Worm (Caenorhabditis elegans) whole organism, young adult: Measurements from ENCODE around the gene C14A4.7.
A peak's percentile ranks its signal among the peaks of the same experiment; 100 is the strongest.

Experiments used
- B0261.1 ChIP-seq: sonication (generic microtip); optimal IDR thresholded peaks from 2 replicates; lab custom pipeline; 2016; ENCODE audit warnings: mild to moderate bottlenecking, missing genetic modification characterization, moderate library complexity, missing compliant biosample characterization
- B0336.3 ChIP-seq: fragments of 200-800 bp; sonication (Bioruptor generic); IDR thresholded peaks from 2 replicates; pipeline ENCODE4 v1.3.6; 2022; ENCODE audit warnings: missing genetic modification characterization, missing compliant biosample characterization
- C06A6.2 ChIP-seq: fragments of 200-800 bp; sonication (Bioruptor generic); conservative IDR thresholded peaks from 2 replicates; pipeline ENCODE4 v1.3.6; 2022; ENCODE audit warnings: missing genetic modification characterization, missing compliant biosample characterization
- F22D6.2 ChIP-seq: sonication (generic microtip); optimal IDR thresholded peaks from 2 replicates; lab custom pipeline; 2016; ENCODE audit warnings: mild to moderate bottlenecking, missing genetic modification characterization, missing compliant biosample characterization
- F49E8.2 ChIP-seq: sonication (generic microtip); optimal IDR thresholded peaks from 3 replicates; lab custom pipeline; 2017; ENCODE audit warnings: missing genetic modification characterization, mild to moderate bottlenecking, missing compliant biosample characterization, antibody characterized with exemption, moderate library complexity; ENCODE audit not compliant: insufficient read depth
- F55B11.4 ChIP-seq: sonication (generic microtip); optimal IDR thresholded peaks from 2 replicates; lab custom pipeline; 2016; ENCODE audit warnings: missing compliant biosample characterization, missing genetic modification characterization, borderline replicate concordance; ENCODE audit not compliant: insufficient read depth
- F57C9.4 ChIP-seq: sonication (generic microtip); optimal IDR thresholded peaks from 2 replicates; lab custom pipeline; 2017; ENCODE audit warnings: mild to moderate bottlenecking, missing genetic modification characterization, missing compliant biosample characterization
- K11D2.4 ChIP-seq: fragments of 200-800 bp; sonication (Bioruptor generic); IDR thresholded peaks from 2 replicates; pipeline ENCODE4 v1.3.6; 2022; ENCODE audit warnings: missing genetic modification reagents, missing genetic modification characterization, missing compliant biosample characterization
- K12H6.12 ChIP-seq: fragments of 200-800 bp; sonication (Bioruptor generic); optimal IDR thresholded peaks from 2 replicates; lab custom pipeline; 2018; ENCODE audit warnings: mild to moderate bottlenecking, missing genetic modification characterization, missing compliant biosample characterization
- Y53G8AR.9 ChIP-seq: fragments of 200-800 bp; sonication (Bioruptor generic); conservative IDR thresholded peaks from 2 replicates; pipeline ENCODE4 v1.3.6; 2022; ENCODE audit warnings: missing genetic modification reagents, missing genetic modification characterization, missing compliant biosample characterization
- ama-1 ChIP-seq, 3 experiments: fragments of 150-350 bp in 1 of 3; sonication (generic microtip) in 2 of 3; optimal IDR thresholded peaks; 2 replicates each; lab custom pipeline; 2014 to 2018; ENCODE audit warnings: missing biosample characterization in 2 of 3, missing genetic modification characterization in 2 of 3, missing genetic modification reagents in 2 of 3
- cebp-1 ChIP-seq, 2 experiments: fragments of 200-800 bp in 1 of 2; sonication (Bioruptor generic) in 1 of 2; sonication (generic microtip) in 1 of 2; IDR thresholded peaks in 1 of 2; optimal IDR thresholded peaks in 1 of 2; 2 replicates each; pipeline versions ENCODE4 v1.3.6 to Lab custom; 2017 to 2022; ENCODE audit warnings: missing compliant biosample characterization in 2 of 2, missing genetic modification characterization in 2 of 2, mild to moderate bottlenecking in 1 of 2, missing genetic modification reagents in 1 of 2, moderate library complexity in 1 of 2
- ceh-58 ChIP-seq: fragments of 200-800 bp; sonication (Bioruptor generic); IDR thresholded peaks from 2 replicates; pipeline ENCODE4 v1.3.6; 2022; ENCODE audit warnings: missing genetic modification characterization, missing compliant biosample characterization
- chd-7 ChIP-seq: sonication (generic microtip); optimal IDR thresholded peaks from 2 replicates; lab custom pipeline; 2016; ENCODE audit warnings: mild to moderate bottlenecking, missing genetic modification characterization, moderate library complexity, missing compliant biosample characterization
- dpl-1 ChIP-seq: fragments of 150-350 bp; optimal IDR thresholded peaks from 2 replicates; lab custom pipeline; 2014; ENCODE audit warnings: missing biosample characterization, missing genetic modification reagents, missing genetic modification characterization
- ets-4 ChIP-seq: fragments of 200-800 bp; sonication (Bioruptor generic); optimal IDR thresholded peaks from 2 replicates; lab custom pipeline; 2018; ENCODE audit warnings: mild to moderate bottlenecking, missing genetic modification characterization, missing compliant biosample characterization
- hmg-1.2 ChIP-seq: fragments of 200-800 bp; sonication (Bioruptor generic); IDR thresholded peaks from 2 replicates; pipeline ENCODE4 v1.3.6; 2022; ENCODE audit warnings: missing genetic modification reagents, missing genetic modification characterization, missing compliant biosample characterization
- let-526 ChIP-seq: fragments of 200-800 bp; sonication (Bioruptor generic); IDR thresholded peaks from 2 replicates; pipeline ENCODE4 v1.3.6; 2022; ENCODE audit warnings: missing genetic modification reagents, missing genetic modification characterization, missing compliant biosample characterization
- lin-26 ChIP-seq: fragments of 200-800 bp; sonication (Bioruptor generic); IDR thresholded peaks from 2 replicates; pipeline ENCODE4 v1.3.6; 2022; ENCODE audit warnings: missing genetic modification reagents, missing genetic modification characterization, missing compliant biosample characterization
- lin-40 ChIP-seq: sonication (generic microtip); optimal IDR thresholded peaks from 2 replicates; lab custom pipeline; 2016; ENCODE audit warnings: missing genetic modification characterization, mild to moderate bottlenecking, missing compliant biosample characterization, missing genotype, missing genetic modification reagents
- lsy-27 ChIP-seq: sonication (generic microtip); optimal IDR thresholded peaks from 2 replicates; lab custom pipeline; 2017; ENCODE audit warnings: missing genetic modification characterization, mild to moderate bottlenecking, missing compliant biosample characterization, antibody characterized with exemption, missing genotype, borderline replicate concordance; ENCODE audit not compliant: insufficient read depth
- madf-3 ChIP-seq: fragments of 200-800 bp; sonication (Bioruptor generic); IDR thresholded peaks from 2 replicates; pipeline ENCODE4 v1.3.6; 2022; ENCODE audit warnings: missing genetic modification reagents, missing genetic modification characterization, missing compliant biosample characterization
- madf-8 ChIP-seq: fragments of 200-800 bp; sonication (Bioruptor generic); conservative IDR thresholded peaks from 2 replicates; pipeline ENCODE4 v1.3.6; 2022; ENCODE audit warnings: missing genetic modification reagents, missing genetic modification characterization, missing compliant biosample characterization
- mes-4 ChIP-seq: sonication (generic microtip); optimal IDR thresholded peaks from 2 replicates; lab custom pipeline; 2016; ENCODE audit warnings: missing genotype, missing genetic modification characterization, missing compliant biosample characterization
- nfyb-1 ChIP-seq: fragments of 200-800 bp; sonication (Bioruptor generic); IDR thresholded peaks from 2 replicates; pipeline ENCODE4 v1.3.6; 2022; ENCODE audit warnings: missing genetic modification reagents, missing genetic modification characterization, missing compliant biosample characterization
- nhr-27 ChIP-seq: fragments of 200-800 bp; sonication (Bioruptor generic); optimal IDR thresholded peaks from 2 replicates; lab custom pipeline; 2018; ENCODE audit warnings: mild to moderate bottlenecking, missing genetic modification characterization, moderate library complexity, missing compliant biosample characterization
- nhr-90 ChIP-seq: sonication (generic microtip); optimal IDR thresholded peaks from 2 replicates; lab custom pipeline; 2016; ENCODE audit warnings: missing genotype, mild to moderate bottlenecking, missing genetic modification characterization, missing compliant biosample characterization
- rcor-1 ChIP-seq: fragments of 200-800 bp; sonication (Bioruptor generic); IDR thresholded peaks from 2 replicates; pipeline ENCODE4 v1.3.6; 2022; ENCODE audit warnings: missing genetic modification reagents, missing genetic modification characterization, missing compliant biosample characterization
- snpc-1.1 ChIP-seq: sonication (generic microtip); optimal IDR thresholded peaks from 2 replicates; lab custom pipeline; 2017; ENCODE audit warnings: missing genetic modification characterization, mild to moderate bottlenecking, missing compliant biosample characterization, antibody characterized with exemption, moderate library complexity, missing genotype, missing genetic modification reagents; ENCODE audit not compliant: insufficient read depth
- snpc-3.4 ChIP-seq: sonication (generic microtip); optimal IDR thresholded peaks from 2 replicates; lab custom pipeline; 2017; ENCODE audit warnings: missing genetic modification characterization, mild to moderate bottlenecking, missing compliant biosample characterization, antibody characterized with exemption, moderate library complexity, missing genotype, missing genetic modification reagents
- snpc-4 ChIP-seq, 5 experiments: fragments of 150-350 bp in 1 of 5; sonication (generic microtip) in 4 of 5; optimal IDR thresholded peaks; 2 replicates each; lab custom pipeline; 2014 to 2018; ENCODE audit warnings: missing genetic modification characterization in 5 of 5, missing biosample characterization in 3 of 5, antibody characterized with exemption in 2 of 5, mild to moderate bottlenecking in 2 of 5, missing compliant biosample characterization in 2 of 5, missing genotype in 2 of 5, moderate library complexity in 2 of 5, missing genetic modification reagents in 1 of 5
- unc-130 ChIP-seq: sonication (generic microtip); optimal IDR thresholded peaks from 2 replicates; lab custom pipeline; 2016; ENCODE audit warnings: missing genetic modification reagents, missing genetic modification characterization, missing compliant biosample characterization
- unc-62 ChIP-seq: fragments of 150-350 bp; optimal IDR thresholded peaks from 2 replicates; lab custom pipeline; 2014; ENCODE audit warnings: missing biosample characterization, missing genetic modification reagents, missing genetic modification characterization
- zfh-2 ChIP-seq: fragments of 200-800 bp; sonication (Bioruptor generic); conservative IDR thresholded peaks from 2 replicates; pipeline ENCODE4 v1.3.6; 2022; ENCODE audit warnings: missing genetic modification reagents, missing genetic modification characterization, missing compliant biosample characterization
- ztf-26 ChIP-seq: sonication (generic microtip); optimal IDR thresholded peaks from 2 replicates; lab custom pipeline; 2017; ENCODE audit warnings: missing genetic modification characterization, missing compliant biosample characterization
- ztf-3 ChIP-seq: fragments of 200-800 bp; sonication (Bioruptor generic); optimal IDR thresholded peaks from 2 replicates; lab custom pipeline; 2018; ENCODE audit warnings: mild to moderate bottlenecking, missing genetic modification characterization, missing compliant biosample characterization
- ztf-6 ChIP-seq: fragments of 200-800 bp; sonication (Bioruptor generic); IDR thresholded peaks from 2 replicates; pipeline ENCODE4 v1.3.6; 2022; ENCODE audit warnings: missing genetic modification reagents, missing genetic modification characterization, missing compliant biosample characterization

The C14A4.7 gene

ce11 chrII:10550872-10551647, 45.3 kb downstream of the C14A4.7 start:
- TF ChIP-seq K11D2.4 (GFP tag; lab: Robert Waterston, UW) (no peak), nhr-90 (no peak), chd-7 (tag; lab: Kevin White, UChicago) (peak; percentile 29), snpc-3.4 (tag; lab: Kevin White, UChicago) (no peak), Y53G8AR.9 (GFP tag; lab: Robert Waterston, UW) (peak; percentile 60; the same call in 1 of the 2 replicates), mes-4 (no peak), ama-1 (optimal IDR thresholded peaks at IDR 0.05; lab: Kevin White, UChicago) (peak; percentile 42), ama-1 (GFP tag; optimal IDR thresholded peaks at IDR 0.05; lab: Kevin White, UChicago) (peak in 1 of 2 experiments; percentile 2), ztf-3 (no peak), ztf-26 (tag; lab: Kevin White, UChicago) (peak; percentile 8), lin-26 (GFP tag; lab: Robert Waterston, UW) (0 out of 2 replicates have a peak, but pooled peaks have one; percentile 14), nfyb-1 (GFP tag; lab: Robert Waterston, UW) (0 out of 2 replicates have a peak, but pooled peaks have one; percentile 42), nhr-27 (tag; lab: Kevin White, UChicago) (no peak), cebp-1 (GFP tag; IDR thresholded peaks at IDR 0.05; lab: Robert Waterston, UW) (no peak), cebp-1 (tag; optimal IDR thresholded peaks at IDR 0.05; lab: Kevin White, UChicago) (peak; percentile 10), B0261.1 (tag; lab: Kevin White, UChicago) (no peak)

DNA sequence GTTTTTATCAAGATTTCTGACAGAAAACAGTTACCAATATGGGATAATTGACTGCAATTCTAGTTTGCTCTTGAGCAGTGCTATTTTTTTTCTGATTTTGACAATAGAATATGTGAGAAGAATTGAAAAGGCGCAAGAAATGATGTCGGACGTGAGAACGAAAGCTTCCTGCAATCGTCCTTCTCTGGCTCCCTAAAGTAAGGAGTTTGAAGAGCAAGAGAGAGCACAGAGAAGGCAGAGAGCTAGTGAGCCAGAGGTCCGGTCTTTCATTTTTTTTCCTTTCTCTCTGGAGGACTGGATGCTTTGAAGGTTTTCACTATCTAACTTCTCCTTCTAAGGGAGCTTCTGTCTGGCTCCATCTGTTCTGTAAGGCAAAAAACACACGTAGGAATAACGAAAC, 46.2 kb downstream of the C14A4.7 start:
- no peak for TF ChIP-seq snpc-4 (GFP tag; optimal IDR thresholded peaks at IDR 0.05; lab: Kevin White, UChicago)
- TF ChIP-seq snpc-4 (tag; optimal IDR thresholded peaks at IDR 0.05; lab: Kevin White, UChicago): no peak
- TF ChIP-seq hmg-1.2 (GFP tag; lab: Robert Waterston, UW): no peak
- TF ChIP-seq zfh-2 (GFP tag; lab: Robert Waterston, UW): peak; percentile 17; the same call in 1 of the 2 replicates
- peak; percentile 82 for TF ChIP-seq ama-1 (optimal IDR thresholded peaks at IDR 0.05; lab: Kevin White, UChicago)
- no peak for TF ChIP-seq ama-1 (GFP tag; optimal IDR thresholded peaks at IDR 0.05; lab: Kevin White, UChicago)
- TF ChIP-seq snpc-3.4 (tag; lab: Kevin White, UChicago): no peak
- no peak for TF ChIP-seq cebp-1 (GFP tag; IDR thresholded peaks at IDR 0.05; lab: Robert Waterston, UW)
- peak; percentile 9 for TF ChIP-seq cebp-1 (tag; optimal IDR thresholded peaks at IDR 0.05; lab: Kevin White, UChicago)

DNA sequence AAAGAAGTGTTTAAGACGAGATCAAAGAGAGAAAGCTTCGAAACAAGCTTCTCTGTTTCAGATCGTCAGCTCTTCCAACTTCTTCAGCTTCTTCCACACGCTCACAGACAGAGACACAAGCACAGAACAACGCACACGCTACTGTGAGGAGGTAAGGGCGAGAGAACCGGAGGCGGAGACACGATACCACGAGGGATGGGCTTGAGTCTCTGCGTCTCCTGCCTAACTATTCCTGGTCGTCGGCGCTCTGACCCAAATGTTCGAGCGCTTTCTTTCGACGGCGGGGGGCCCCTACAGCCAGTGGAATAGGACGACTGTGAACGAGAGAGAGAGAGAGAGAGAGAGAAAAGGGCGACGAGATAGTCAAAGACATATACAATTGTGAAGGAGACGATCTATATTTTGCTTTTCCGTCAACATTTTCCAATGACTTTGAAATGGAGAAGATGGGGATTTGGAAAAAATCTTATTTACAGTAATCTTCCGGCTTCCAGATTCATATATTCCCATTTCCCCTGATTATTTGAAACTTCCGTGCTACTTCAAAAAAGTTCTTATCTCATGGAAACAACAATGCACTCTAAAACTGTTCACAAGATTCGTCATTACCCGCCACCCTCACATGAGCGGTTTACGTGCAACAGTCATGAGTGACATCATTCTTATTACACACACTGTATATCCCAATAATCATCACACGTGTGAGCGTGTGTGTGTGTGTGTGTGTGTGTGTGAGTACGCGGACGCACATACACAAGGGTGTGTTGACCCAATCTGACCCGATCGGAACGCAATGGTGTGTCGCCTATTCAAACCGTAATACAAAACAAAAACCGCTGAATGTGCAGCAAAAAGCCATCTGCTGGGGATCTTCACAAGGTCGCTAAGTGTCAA, 47.3 kb downstream of the C14A4.7 start:
- peak; percentile 90 for TF ChIP-seq K12H6.12 (tag; lab: Kevin White, UChicago)
- TF ChIP-seq unc-130 (GFP tag; lab: Kevin White, UChicago): no peak
- no peak for TF ChIP-seq madf-3 (GFP tag; lab: Robert Waterston, UW)
- TF ChIP-seq madf-8: no peak
- TF ChIP-seq rcor-1: peak; percentile 65; the same call in 1 of the 2 replicates
- TF ChIP-seq B0336.3 (GFP tag; lab: Robert Waterston, UW): peak; percentile 37; the same call in 1 of the 2 replicates
- no peak for TF ChIP-seq ceh-58 (GFP tag; lab: Robert Waterston, UW)
- TF ChIP-seq dpl-1 (GFP tag; lab: Kevin White, UChicago): no peak
- peak; percentile 71; the same call in 1 of the 2 replicates for TF ChIP-seq Y53G8AR.9 (GFP tag; lab: Robert Waterston, UW)
- TF ChIP-seq lin-40: peak; percentile 72
- TF ChIP-seq nfyb-1 (GFP tag; lab: Robert Waterston, UW): peak; percentile 55; the same call in 1 of the 2 replicates
- TF ChIP-seq K11D2.4 (GFP tag; lab: Robert Waterston, UW): peak; percentile 87
- TF ChIP-seq snpc-1.1: no peak
- peak; percentile 54; the same call in 1 of the 2 replicates for TF ChIP-seq C06A6.2 (GFP tag; lab: Robert Waterston, UW)
- TF ChIP-seq F22D6.2 (tag; lab: Kevin White, UChicago): no peak
- no peak for TF ChIP-seq lsy-27 (tag; lab: Kevin White, UChicago)
- TF ChIP-seq ztf-6 (GFP tag; lab: Robert Waterston, UW): peak; percentile 69; the same call in 1 of the 2 replicates
- peak; percentile 24 for TF ChIP-seq ets-4 (GFP tag; lab: Kevin White, UChicago)
- peak; percentile 88 for TF ChIP-seq let-526 (GFP tag; lab: Robert Waterston, UW)
- TF ChIP-seq unc-62: no peak
- no peak for TF ChIP-seq F49E8.2
- no peak for TF ChIP-seq F57C9.4 (tag; lab: Kevin White, UChicago)
- TF ChIP-seq F55B11.4 (tag; lab: Kevin White, UChicago): no peak
